Fruit fly (Drosophila melanogaster): Measurements from ENCODE around the gene ssp2.

The ssp2 gene

dm6 chr3L:14001658-14002523 lies 36.9 kb downstream of the ssp2 start, which contains the start of the genes Nprl3 and upSET (continued):
- TF ChIP-seq CG4282 (GFP tag; optimal IDR thresholded peaks at IDR 0.05) (no peak), CG3407 (GFP tag; optimal IDR thresholded peaks at IDR 0.05) (no peak), CG33213 (GFP tag; optimal IDR thresholded peaks at IDR 0.05) (peak; percentile 3), gce (GFP tag; IDR thresholded peaks at IDR 0.05) (no peak), Spps (tag; optimal IDR thresholded peaks at IDR 0.05) (no peak), HLH3B (GFP tag; IDR thresholded peaks at IDR 0.05) (no peak), zfh1 (GFP tag; IDR thresholded peaks at IDR 0.05) (no peak), ap (GFP tag; IDR thresholded peaks at IDR 0.05) (no peak), otp (GFP tag; IDR thresholded peaks at IDR 0.05) (no peak), CG13894 (tag; optimal IDR thresholded peaks at IDR 0.05) (peak; percentile 4), B-H1 (GFP tag; IDR thresholded peaks at IDR 0.05) (no peak), zen (tag; optimal IDR thresholded peaks at IDR 0.05) (peak; percentile 55), sens (GFP tag) (peak; percentile 72), HLHmδ (GFP tag; optimal IDR thresholded peaks at IDR 0.05) (no peak), CG10274 (GFP tag; optimal IDR thresholded peaks at IDR 0.05) (no peak), CG12236 (GFP tag; optimal IDR thresholded peaks at IDR 0.05) (no peak), Pdp1 (GFP tag; optimal IDR thresholded peaks at IDR 0.05) (peak in 1 of 2 experiments; percentile 5), bigmax (GFP tag; optimal IDR thresholded peaks at IDR 0.05) (no peak), CG32772 (GFP tag; IDR thresholded peaks at IDR 0.05) (no peak), CG4854 (GFP tag; optimal IDR thresholded peaks at IDR 0.05) (no peak), tap (tag; optimal IDR thresholded peaks at IDR 0.05) (no peak), CG3163 (GFP tag; optimal IDR thresholded peaks at IDR 0.05) (no peak), HmgZ (tag; optimal IDR thresholded peaks at IDR 0.05) (peak; percentile 20), nerfin-2 (GFP tag; IDR thresholded peaks at IDR 0.05; ENCODE audit: partially characterized antibody) (peak; percentile 60), NFAT (GFP tag; IDR thresholded peaks at IDR 0.05) (no peak), Ets97D (GFP tag; optimal IDR thresholded peaks at IDR 0.05) (peak; percentile 65), CG7271 (tag; optimal IDR thresholded peaks at IDR 0.05) (no peak), Doc2 (GFP tag; IDR thresholded peaks at IDR 0.05) (no peak), lola (GFP tag; optimal IDR thresholded peaks at IDR 0.05) (no peak), onecut (GFP tag; IDR thresholded peaks at IDR 0.05) (peak; percentile 78), corto (GFP tag; optimal IDR thresholded peaks at IDR 0.05) (no peak), ci (GFP tag; IDR thresholded peaks at IDR 0.05) (no peak; the same call in 2 of the 3 replicates), schlank (tag; optimal IDR thresholded peaks at IDR 0.05) (no peak), ase (GFP tag; IDR thresholded peaks at IDR 0.05) (no peak), CG10267 (tag; optimal IDR thresholded peaks at IDR 0.05) (peak; percentile 63), en (GFP tag; optimal IDR thresholded peaks at IDR 0.05) (no peak), rib (GFP tag; IDR thresholded peaks at IDR 0.05) (no peak), CG2129 (GFP tag; IDR thresholded peaks at IDR 0.05; ENCODE audit: partially characterized antibody) (peak; percentile 73), CG14441 (GFP tag; IDR thresholded peaks at IDR 0.05) (no peak), CG4328 (GFP tag; optimal IDR thresholded peaks at IDR 0.05) (no peak), jigr1 (GFP tag; IDR thresholded peaks at IDR 0.05) (no peak), Max (GFP tag; optimal IDR thresholded peaks at IDR 0.05) (peak; percentile 24), dimm (GFP tag; IDR thresholded peaks at IDR 0.05) (no peak), ftz-f1 (GFP tag; optimal IDR thresholded peaks at IDR 0.05) (no peak), CG8089 (GFP tag; optimal IDR thresholded peaks at IDR 0.05) (no peak), ato (GFP tag; IDR thresholded peaks at IDR 0.05; ENCODE audit: partially characterized antibody) (peak; percentile 69; the same call in 1 of the 2 replicates), crp (GFP tag; optimal IDR thresholded peaks at IDR 0.05) (peak in 1 of 2 experiments; percentile 26), TFAM (GFP tag; optimal IDR thresholded peaks at IDR 0.05) (no peak), CG17802 (tag; optimal IDR thresholded peaks at IDR 0.05) (no peak)
